Worm (Caenorhabditis elegans): ENCODE results near the gene F01G10.5.

Gene F01G10.5

DNA sequence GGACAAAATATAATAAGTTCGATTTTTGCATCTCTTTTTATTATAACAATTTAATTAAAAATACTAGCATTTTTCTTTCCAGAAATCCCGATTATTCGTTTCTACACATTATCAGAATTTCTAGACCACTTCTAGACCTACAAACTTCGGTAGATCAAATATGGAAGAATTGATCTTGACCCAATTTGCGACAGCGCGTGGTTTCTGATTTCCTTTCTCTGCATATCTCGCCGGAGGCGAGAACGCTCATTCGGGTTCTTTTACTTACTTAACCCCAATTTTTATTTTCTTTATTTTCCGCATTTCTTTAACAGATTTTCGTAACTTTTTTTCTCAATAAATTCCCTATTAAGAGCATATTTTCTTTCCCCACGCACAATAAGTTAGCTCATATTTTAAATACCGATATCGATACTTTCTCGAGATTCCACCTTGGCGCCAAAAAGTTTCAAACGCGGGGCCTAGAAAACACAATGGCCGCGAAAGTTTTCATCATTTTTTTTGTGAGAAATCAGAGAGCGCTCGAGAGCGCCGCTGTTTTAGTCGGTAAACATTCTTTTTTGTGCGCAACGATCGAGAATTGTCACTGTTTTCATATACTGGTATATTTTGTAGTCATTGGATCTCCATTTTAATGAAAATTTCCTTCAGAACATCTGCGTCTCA lies 11.7 kb upstream of the F01G10.5 start (continued):
- TF ChIP-seq unc-30 (tag; optimal IDR thresholded peaks at IDR 0.05) = no peak
- no peak for TF ChIP-seq pqm-1 (tag; optimal IDR thresholded peaks at IDR 0.05)
- no peak for TF ChIP-seq ceh-8 (GFP tag; optimal IDR thresholded peaks at IDR 0.05)
- no peak for TF ChIP-seq F16B12.6 (tag; optimal IDR thresholded peaks at IDR 0.05)
- no peak for TF ChIP-seq mab-9 (GFP tag; IDR thresholded peaks at IDR 0.05)
- TF ChIP-seq hpl-2 (GFP tag; optimal IDR thresholded peaks at IDR 0.05) = no peak
- peak; percentile 83 to 92 for TF ChIP-seq efl-1 (optimal IDR thresholded peaks at IDR 0.05)
- TF ChIP-seq efl-1 (GFP tag; optimal IDR thresholded peaks at IDR 0.05 in 1 of 2) = peak; percentile 86 to 98
- peak; percentile 45 for TF ChIP-seq snu-23 (GFP tag; optimal IDR thresholded peaks at IDR 0.05)
- no peak for TF ChIP-seq unc-98 (GFP tag; IDR thresholded peaks at IDR 0.05)
- TF ChIP-seq C16A3.4 (tag; optimal IDR thresholded peaks at IDR 0.05) = peak; percentile 21
- TF ChIP-seq alr-1 (tag; optimal IDR thresholded peaks at IDR 0.05; ENCODE audit: borderline replicate concordance) = no peak
- TF ChIP-seq ceh-88 (GFP tag; IDR thresholded peaks at IDR 0.05) = no peak
- TF ChIP-seq swsn-7 (tag; optimal IDR thresholded peaks at IDR 0.05) = peak; percentile 1
- TF ChIP-seq lin-15B (tag; optimal IDR thresholded peaks at IDR 0.05) = no peak
- TF ChIP-seq lin-35 (GFP tag; optimal IDR thresholded peaks at IDR 0.05) = peak; percentile 81 to 91
- TF ChIP-seq nhr-76 (tag; optimal IDR thresholded peaks at IDR 0.05) = no peak
- TF ChIP-seq xbp-1 (tag; optimal IDR thresholded peaks at IDR 0.05) = peak; percentile 8
- no peak for TF ChIP-seq nhr-47 (tag; optimal IDR thresholded peaks at IDR 0.05)
- TF ChIP-seq irx-1 (tag; optimal IDR thresholded peaks at IDR 0.05) = no peak
- no peak for TF ChIP-seq sptf-1 (tag; optimal IDR thresholded peaks at IDR 0.05)
- no peak for TF ChIP-seq ztf-4 (tag; optimal IDR thresholded peaks at IDR 0.05)
- no peak for TF ChIP-seq fkh-4 (tag; optimal IDR thresholded peaks at IDR 0.05; ENCODE audit: borderline replicate concordance)
- peak; percentile 61 for TF ChIP-seq rnt-1 (tag; optimal IDR thresholded peaks at IDR 0.05)
- no peak for TF ChIP-seq elt-2 (tag; optimal IDR thresholded peaks at IDR 0.05)
- TF ChIP-seq lin-13 (GFP tag; optimal IDR thresholded peaks at IDR 0.05) = peak; percentile 4
- no peak for TF ChIP-seq nhr-237 (tag; optimal IDR thresholded peaks at IDR 0.05)
- TF ChIP-seq tbx-2 (tag; optimal IDR thresholded peaks at IDR 0.05) = peak; percentile 49
- no peak for TF ChIP-seq egl-13 (tag; optimal IDR thresholded peaks at IDR 0.05)
- TF ChIP-seq Y116A8C.19 (tag; optimal IDR thresholded peaks at IDR 0.05; ENCODE audit: borderline replicate concordance) = no peak
- TF ChIP-seq ces-1 (GFP tag; optimal IDR thresholded peaks at IDR 0.05) = no peak
- TF ChIP-seq ceh-82 (tag; optimal IDR thresholded peaks at IDR 0.05) = no peak
- no peak for TF ChIP-seq fkh-10 (GFP tag; optimal IDR thresholded peaks at IDR 0.05)
- TF ChIP-seq hlh-4 (tag; optimal IDR thresholded peaks at IDR 0.05) = no peak
- TF ChIP-seq lin-39 (tag; optimal IDR thresholded peaks at IDR 0.05) = no peak
- no peak for TF ChIP-seq dsc-1 (tag; optimal IDR thresholded peaks at IDR 0.05)
- TF ChIP-seq nhr-20 (tag; optimal IDR thresholded peaks at IDR 0.05) = peak; percentile 57
- TF ChIP-seq pax-3 (tag; optimal IDR thresholded peaks at IDR 0.05) = no peak
- peak in 1 of 2 experiments; percentile 55 for TF ChIP-seq lsy-2 (tag; optimal IDR thresholded peaks at IDR 0.05)
- TF ChIP-seq mdl-1 (tag; optimal IDR thresholded peaks at IDR 0.05) = no peak
- TF ChIP-seq snpc-4 (tag; optimal IDR thresholded peaks at IDR 0.05) = no peak
- TF ChIP-seq unc-130 (tag; optimal IDR thresholded peaks at IDR 0.05) = peak; percentile 41
- TF ChIP-seq sup-37 (GFP tag; optimal IDR thresholded peaks at IDR 0.05) = no peak
- no peak for TF ChIP-seq fkh-8 (tag; optimal IDR thresholded peaks at IDR 0.05)
- TF ChIP-seq nhr-11 (tag; optimal IDR thresholded peaks at IDR 0.05) = no peak
- TF ChIP-seq grh-1 (GFP tag; IDR thresholded peaks at IDR 0.05) = no peak
- no peak for TF ChIP-seq pag-3 (tag; optimal IDR thresholded peaks at IDR 0.05; ENCODE audit: borderline replicate concordance, insufficient read depth)
- no peak for TF ChIP-seq hlh-17 (GFP tag; optimal IDR thresholded peaks at IDR 0.05; ENCODE audit: borderline replicate concordance)
- TF ChIP-seq unc-62 (GFP tag; optimal IDR thresholded peaks at IDR 0.05) = no peak
- TF ChIP-seq C04F5.9 (tag; optimal IDR thresholded peaks at IDR 0.05) = no peak
- no peak for TF ChIP-seq nhr-12 (tag; optimal IDR thresholded peaks at IDR 0.05)
- no peak for TF ChIP-seq sox-4 (tag; optimal IDR thresholded peaks at IDR 0.05)

Measured in whole organism, L1 larva.